Fruit fly (Drosophila melanogaster): Measurements from ENCODE around the gene Ilp8.

Gene Ilp8

DNA sequence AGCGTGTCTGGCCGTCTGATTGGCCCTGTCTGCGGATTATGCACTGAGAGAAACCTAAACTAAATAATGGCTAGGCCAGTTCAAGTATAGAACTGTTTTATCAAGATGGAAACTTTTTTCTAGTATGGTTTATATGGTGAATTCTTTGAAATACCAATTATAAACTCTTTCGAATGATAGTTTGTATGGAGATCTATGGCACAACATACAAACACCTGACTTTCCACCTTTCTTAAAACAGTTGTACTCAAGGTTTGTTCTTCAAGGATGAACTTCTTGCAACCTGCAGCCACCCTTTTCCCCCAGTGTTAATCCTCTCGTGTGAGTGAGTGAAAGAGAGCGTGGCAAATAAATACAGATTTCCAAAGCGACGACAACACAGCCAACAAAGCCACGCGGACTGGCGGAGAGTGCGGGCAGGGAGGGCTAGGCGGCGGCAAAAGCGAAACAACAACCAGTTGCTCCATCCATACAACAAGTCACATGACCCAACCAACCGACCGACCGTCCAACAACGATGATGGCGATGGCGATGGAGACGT, 27.6 kb downstream of the Ilp8 start (continued):
- peak; percentile 85 for TF ChIP-seq Smox (GFP tag; optimal IDR thresholded peaks at IDR 0.05)
- TF ChIP-seq CG9139 (GFP tag; optimal IDR thresholded peaks at IDR 0.05) = peak; percentile 86
- peak; percentile 85 for TF ChIP-seq Gug (GFP tag; IDR thresholded peaks at IDR 0.05)
- TF ChIP-seq Eip75B (GFP tag; optimal IDR thresholded peaks at IDR 0.05) = peak; percentile 95
- peak; percentile 90 for TF ChIP-seq net (GFP tag; optimal IDR thresholded peaks at IDR 0.05)
- TF ChIP-seq Sox15 (GFP tag; optimal IDR thresholded peaks at IDR 0.05) = peak; percentile 92
- peak; percentile 79 for TF ChIP-seq Sox102F (GFP tag; optimal IDR thresholded peaks at IDR 0.05)
- TF ChIP-seq CG3919 (GFP tag; optimal IDR thresholded peaks at IDR 0.05) = peak; percentile 92
- TF ChIP-seq fkh (GFP tag; optimal IDR thresholded peaks at IDR 0.05) = no peak

DNA sequence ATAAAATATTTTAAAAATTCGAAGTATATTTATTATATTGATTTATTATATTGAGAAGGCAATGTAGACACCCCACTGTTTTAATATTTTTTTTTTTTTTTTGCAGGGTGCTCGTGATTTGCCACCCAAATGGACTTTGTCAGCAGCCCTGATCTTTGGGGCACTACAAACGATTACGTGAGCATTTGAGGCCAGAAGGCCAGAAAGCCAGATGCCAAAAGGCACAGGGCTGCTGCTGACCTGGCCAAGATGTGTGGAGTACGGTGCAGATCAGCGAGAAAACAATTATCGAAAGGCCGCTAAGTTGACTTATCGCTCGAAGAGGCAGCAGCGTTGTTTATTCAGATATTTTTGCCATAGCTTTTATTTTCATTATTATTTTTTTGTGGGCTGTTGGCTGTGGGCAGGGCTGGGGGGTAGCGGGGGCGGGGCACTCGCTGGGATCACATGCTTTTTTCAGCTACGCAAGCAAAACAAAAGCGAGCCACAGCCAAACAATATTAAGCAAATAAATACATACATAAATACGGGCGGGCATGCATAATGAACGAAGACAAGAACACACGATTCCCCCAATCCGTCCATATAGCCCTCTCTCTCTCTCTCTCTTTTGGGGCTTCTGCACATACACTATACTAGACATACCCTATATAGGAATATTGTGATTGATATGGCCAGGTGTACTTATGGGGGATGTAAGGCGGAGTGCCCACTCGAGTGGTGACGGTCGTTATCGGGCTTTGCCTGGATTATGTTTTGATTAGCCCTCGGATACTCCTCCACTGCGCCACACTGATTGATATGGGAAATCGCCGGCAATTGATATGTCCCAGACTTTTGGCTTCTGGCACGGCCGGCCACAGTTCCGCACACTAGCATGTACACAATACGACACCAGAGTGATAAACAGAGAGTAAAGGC, 28.4 kb downstream of the Ilp8 start:
- TF ChIP-seq vri (GFP tag; optimal IDR thresholded peaks at IDR 0.05) = peak; percentile 47
- TF ChIP-seq fkh (GFP tag; optimal IDR thresholded peaks at IDR 0.05) = peak; percentile 96
- TF ChIP-seq Ets21C (GFP tag; optimal IDR thresholded peaks at IDR 0.05) = no peak
- no peak for TF ChIP-seq CG11902 (GFP tag; optimal IDR thresholded peaks at IDR 0.05)
- peak; percentile 69 for TF ChIP-seq svp (GFP tag)
- no peak for TF ChIP-seq acj6 (GFP tag; optimal IDR thresholded peaks at IDR 0.05)
- no peak for TF ChIP-seq CG6808 (GFP tag; optimal IDR thresholded peaks at IDR 0.05)

DNA sequence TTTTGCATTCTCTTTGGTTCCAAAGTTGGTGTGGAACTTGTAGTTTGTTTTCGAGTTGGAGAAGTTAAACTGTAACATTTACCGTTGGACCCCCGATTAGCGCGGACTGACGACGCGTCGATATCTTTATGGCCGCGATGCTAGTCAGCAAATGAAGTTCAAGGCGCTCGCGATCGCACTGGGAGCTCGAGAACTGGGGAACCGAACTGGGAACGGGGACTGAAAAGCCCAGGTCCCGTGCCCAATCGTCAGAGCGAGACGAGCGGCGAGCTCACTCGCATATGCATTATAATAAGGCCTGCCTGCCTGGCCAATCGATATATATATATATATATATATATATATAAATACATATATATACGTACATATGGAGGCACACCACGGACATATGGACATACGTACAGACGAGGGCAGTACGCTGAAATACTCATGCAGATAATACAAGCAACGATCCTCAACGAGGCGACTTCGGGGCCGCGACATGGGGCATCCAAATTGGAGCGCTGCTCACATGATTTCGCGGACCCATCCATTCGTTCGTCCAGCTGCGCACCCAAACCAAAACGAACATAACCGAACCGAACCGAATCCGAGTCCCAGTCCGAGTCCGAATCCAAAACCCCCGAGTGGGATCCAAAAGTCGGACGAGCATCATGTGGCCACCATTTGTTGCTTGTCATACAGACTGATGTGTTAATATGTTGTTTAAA, 29.6 kb downstream of the Ilp8 start:
- TF ChIP-seq CG9139 (GFP tag; optimal IDR thresholded peaks at IDR 0.05) (no peak), ss (GFP tag; optimal IDR thresholded peaks at IDR 0.05) (peak; percentile 17 to 46), Eip78C (GFP tag) (no peak), CG3919 (GFP tag; optimal IDR thresholded peaks at IDR 0.05) (no peak), dsx (GFP tag; optimal IDR thresholded peaks at IDR 0.05; ENCODE audit: poor library complexity, severe bottlenecking) (peak; percentile 6), CG6854 (GFP tag; optimal IDR thresholded peaks at IDR 0.05) (peak; percentile 11), CG4318 (GFP tag; optimal IDR thresholded peaks at IDR 0.05) (no peak), CG6163 (GFP tag; IDR thresholded peaks at IDR 0.05) (0 out of 3 replicates have a peak, but pooled peaks have one; percentile 44), svp (GFP tag) (peak; percentile 96), vri (GFP tag; optimal IDR thresholded peaks at IDR 0.05) (peak; percentile 54), Sox14 (GFP tag; optimal IDR thresholded peaks at IDR 0.05) (no peak)

DNA sequence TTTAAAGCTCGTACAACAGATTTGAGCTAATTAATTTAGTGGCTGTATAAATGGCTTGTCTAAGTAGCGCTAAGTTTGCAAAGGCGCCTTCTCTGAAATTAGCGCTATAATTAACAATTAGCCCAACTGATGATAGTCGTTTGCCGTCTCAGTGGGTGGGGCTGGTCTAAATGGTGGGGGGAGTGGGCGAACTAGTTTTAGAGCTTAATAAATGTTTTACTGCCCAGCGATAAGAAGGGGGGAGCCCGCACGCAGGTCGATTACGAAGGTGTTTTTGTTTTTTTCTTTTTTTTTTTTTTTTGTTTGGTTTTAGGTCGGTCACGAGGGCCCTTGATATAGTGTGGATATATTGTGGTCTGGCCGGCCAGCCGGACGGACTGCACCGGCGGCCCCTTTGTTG, 30.8 kb downstream of the Ilp8 start:
- TF ChIP-seq CG8319 (GFP tag; optimal IDR thresholded peaks at IDR 0.05) = no peak
- TF ChIP-seq CG6163 (GFP tag; IDR thresholded peaks at IDR 0.05) = 0 out of 3 replicates have a peak, but pooled peaks have one; percentile 24

DNA sequence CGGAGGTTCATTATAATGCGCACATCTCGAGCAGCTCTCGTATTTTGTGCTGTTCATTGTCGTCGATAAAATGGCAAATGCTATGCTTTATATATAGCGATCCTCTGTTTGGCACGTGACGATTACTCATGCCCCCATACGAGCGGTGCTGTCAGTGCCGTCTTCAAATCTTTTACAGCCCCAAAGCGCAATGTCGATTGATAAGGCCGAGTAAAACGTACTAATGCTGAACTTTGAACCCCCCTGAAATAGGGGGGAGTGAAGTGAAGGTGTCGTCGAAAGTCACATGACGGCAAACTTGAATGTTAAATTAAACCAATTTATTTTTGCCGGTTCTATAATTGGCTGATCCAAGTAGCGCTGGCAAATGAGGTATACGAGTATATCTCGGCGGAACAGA, 31.6 kb downstream of the Ilp8 start:
- TF ChIP-seq svp (GFP tag) (peak; percentile 91), CG16779 (tag; optimal IDR thresholded peaks at IDR 0.05) (peak; percentile 31), CG3919 (GFP tag; optimal IDR thresholded peaks at IDR 0.05) (no peak), vri (GFP tag; optimal IDR thresholded peaks at IDR 0.05) (peak; percentile 34), CG8119 (GFP tag; IDR thresholded peaks at IDR 0.05) (no peak), CG6854 (GFP tag; optimal IDR thresholded peaks at IDR 0.05) (peak; percentile 37), spab (GFP tag; optimal IDR thresholded peaks at IDR 0.05) (peak; percentile 23)

DNA sequence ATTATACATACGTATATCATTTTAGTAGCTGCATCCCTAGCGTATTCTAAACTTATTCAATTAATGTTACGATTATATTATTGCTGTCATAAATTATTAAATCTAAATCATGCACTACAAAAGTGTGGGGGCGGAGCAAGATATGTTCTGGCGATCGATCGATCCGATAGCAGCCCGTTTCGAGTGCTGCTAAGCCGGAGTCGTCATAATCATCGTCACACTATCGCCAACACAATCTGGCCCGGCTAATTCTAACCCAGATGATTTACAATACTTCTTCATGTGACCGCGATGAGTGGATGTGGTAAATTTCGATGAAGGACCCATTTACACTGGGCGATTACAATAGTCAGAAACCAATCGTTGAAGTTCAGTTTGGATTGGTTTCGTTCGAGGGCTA, 37.1 kb downstream of the Ilp8 start:
- TF ChIP-seq CG11762 (GFP tag; optimal IDR thresholded peaks at IDR 0.05; ENCODE audit: insufficient read depth) = no peak
- TF ChIP-seq Eip75B (GFP tag; optimal IDR thresholded peaks at IDR 0.05) = no peak

All from whole organism, prepupa.